Fruit fly (Drosophila melanogaster) whole organism, embryonic: ENCODE measurements around the gene CycA.
A peak's percentile ranks its signal among the peaks of the same experiment; 100 is the strongest.

Source experiments
- Abd-B ChIP-seq: fragments of 200-800 bp; sonication (Bioruptor generic); optimal IDR thresholded peaks from 2 replicates; lab custom pipeline; 2018; ENCODE audit warnings: missing biosample characterization, mild to moderate bottlenecking, missing genetic modification characterization, moderate library complexity
- CG10366 ChIP-seq: fragments of 200-800 bp; sonication (Bioruptor generic); IDR thresholded peaks from 2 replicates; pipeline ENCODE4 v1.3.6; 2022; ENCODE audit warnings: missing biosample characterization, missing genetic modification characterization
- CG11247 ChIP-seq: fragments of 200-800 bp; sonication (Bioruptor generic); IDR thresholded peaks from 2 replicates; pipeline ENCODE4 v1.3.6; 2022; ENCODE audit warnings: missing biosample characterization, missing genetic modification characterization
- CG12155 ChIP-seq: fragments of 200-800 bp; sonication (Bioruptor generic); optimal IDR thresholded peaks from 3 replicates; lab custom pipeline; 2016; ENCODE audit warnings: missing biosample characterization, missing genetic modification characterization
- CG14050 ChIP-seq: fragments of 200-800 bp; sonication (Bioruptor generic); IDR thresholded peaks from 3 replicates; pipeline ENCODE4 v1.3.6; 2022; ENCODE audit warnings: missing biosample characterization, missing genetic modification characterization
- CG18599 ChIP-seq: fragments of 200-800 bp; sonication (Bioruptor generic); optimal IDR thresholded peaks from 3 replicates; lab custom pipeline; 2017; ENCODE audit warnings: missing biosample characterization, missing genetic modification characterization, mild to moderate bottlenecking, moderate library complexity, missing genetic modification reagents
- CG2129 ChIP-seq: fragments of 200-800 bp; sonication (Bioruptor generic); IDR thresholded peaks from 2 replicates; pipeline ENCODE4 v1.3.6; 2022; ENCODE audit warnings: missing biosample characterization, missing genetic modification characterization; ENCODE audit not compliant: partially characterized antibody
- CG30403 ChIP-seq: fragments of 200-800 bp; sonication (Bioruptor generic); optimal IDR thresholded peaks from 3 replicates; lab custom pipeline; 2016; ENCODE audit warnings: missing biosample characterization, missing genetic modification characterization
- CG31224 ChIP-seq: fragments of 200-800 bp; sonication (Bioruptor generic); IDR thresholded peaks from 2 replicates; pipeline ENCODE4 v1.3.6; 2022; ENCODE audit warnings: missing biosample characterization, missing genetic modification characterization
- CG3281 ChIP-seq: fragments of 200-800 bp; sonication (Bioruptor generic); optimal IDR thresholded peaks from 3 replicates; lab custom pipeline; 2017; ENCODE audit warnings: missing biosample characterization, mild to moderate bottlenecking, missing genetic modification characterization
- CG34422 ChIP-seq: fragments of 200-800 bp; sonication (Bioruptor generic); IDR thresholded peaks from 3 replicates; pipeline ENCODE4 v1.3.6; 2022; ENCODE audit warnings: missing biosample characterization, missing genetic modification characterization
- CG3838 ChIP-seq: fragments of 200-800 bp; sonication (Bioruptor generic); optimal IDR thresholded peaks from 3 replicates; lab custom pipeline; 2016; ENCODE audit warnings: missing biosample characterization, missing genetic modification characterization
- CG3847 ChIP-seq: fragments of 200-800 bp; sonication (Bioruptor generic); IDR thresholded peaks from 2 replicates; pipeline ENCODE4 v1.3.6; 2022; ENCODE audit warnings: missing biosample characterization, missing genetic modification characterization
- CG8478 ChIP-seq: fragments of >200 bp; optimal IDR thresholded peaks from 2 replicates; lab custom pipeline; 2018
- Dfd ChIP-seq, 2 experiments: fragments of >200 bp; optimal IDR thresholded peaks; 2 replicates each; lab custom pipeline; 2017; ENCODE audit warnings: missing biosample characterization in 2 of 2, missing genetic modification characterization in 2 of 2
- Dll ChIP-seq: fragments of 200-800 bp; sonication (Bioruptor generic); IDR thresholded peaks from 4 replicates; pipeline ENCODE4 v1.3.6; 2022; ENCODE audit warnings: missing biosample characterization, missing genetic modification characterization; ENCODE audit not compliant: partially characterized antibody
- HLH3B ChIP-seq: fragments of 200-800 bp; sonication (Bioruptor generic); IDR thresholded peaks from 2 replicates; pipeline ENCODE4 v1.3.6; 2022; ENCODE audit warnings: missing biosample characterization, missing genetic modification characterization
- HmgD ChIP-seq: fragments of 200-800 bp; sonication (Bioruptor generic); optimal IDR thresholded peaks from 3 replicates; lab custom pipeline; 2016; ENCODE audit warnings: missing biosample characterization, missing genetic modification characterization
- Hr51 ChIP-seq, 2 experiments: fragments of 200-800 bp; sonication (Bioruptor generic); optimal IDR thresholded peaks; 2 replicates in 1 of 2; 3 replicates in 1 of 2; lab custom pipeline; 2016 to 2018; ENCODE audit warnings: missing biosample characterization in 2 of 2, missing genetic modification characterization in 2 of 2, mild to moderate bottlenecking in 1 of 2, moderate library complexity in 1 of 2
- Lhr ChIP-seq: fragments of 200-800 bp; sonication (Bioruptor generic); optimal IDR thresholded peaks from 3 replicates; lab custom pipeline; 2017; ENCODE audit warnings: mild to moderate bottlenecking, missing biosample characterization, missing genetic modification reagents, missing genetic modification characterization
- MESR4 ChIP-seq: fragments of 200-800 bp; sonication (Bioruptor generic); optimal IDR thresholded peaks from 2 replicates; lab custom pipeline; 2018; ENCODE audit warnings: missing biosample characterization, mild to moderate bottlenecking, missing genetic modification characterization, moderate library complexity
- Pdp1 ChIP-seq, 2 experiments: fragments of 200-800 bp; sonication (Bioruptor generic); optimal IDR thresholded peaks; 3 replicates each; lab custom pipeline; 2016; ENCODE audit warnings: missing biosample characterization in 2 of 2, missing genetic modification characterization in 2 of 2, mild to moderate bottlenecking in 1 of 2, moderate library complexity in 1 of 2
- Sox102F ChIP-seq: fragments of 200-800 bp; sonication (Bioruptor generic); optimal IDR thresholded peaks from 2 replicates; lab custom pipeline; 2018; ENCODE audit warnings: missing biosample characterization, mild to moderate bottlenecking, missing genetic modification characterization, moderate library complexity
- Ssrp ChIP-seq: fragments of 200-800 bp; sonication (Bioruptor generic); optimal IDR thresholded peaks from 2 replicates; lab custom pipeline; 2018; ENCODE audit warnings: missing biosample characterization, mild to moderate bottlenecking, missing genetic modification characterization, moderate library complexity
- Stat92E ChIP-seq, 3 experiments: fragments of >200 bp in 2 of 3; fragments of 200-800 bp in 1 of 3; sonication (Bioruptor generic) in 1 of 3; optimal IDR thresholded peaks; 2 replicates each; lab custom pipeline; 2017 to 2019; ENCODE audit warnings: missing biosample characterization in 3 of 3, missing genetic modification characterization in 3 of 3, mild to moderate bottlenecking in 1 of 3, moderate library complexity in 1 of 3
- Tbp ChIP-seq: fragments of >200 bp; optimal IDR thresholded peaks from 2 replicates; lab custom pipeline; 2018; ENCODE audit warnings: missing biosample characterization, missing genetic modification characterization
- Xrp1 ChIP-seq: fragments of 200-800 bp; sonication (Bioruptor generic); IDR thresholded peaks from 2 replicates; pipeline ENCODE4 v1.3.6; 2022; ENCODE audit warnings: missing biosample characterization, missing genetic modification characterization
- bowl ChIP-seq: fragments of 200-800 bp; sonication (Bioruptor generic); IDR thresholded peaks from 2 replicates; pipeline ENCODE4 v1.3.6; 2022; ENCODE audit warnings: missing biosample characterization, missing genetic modification characterization
- bsh ChIP-seq, 2 experiments: fragments of 200-800 bp; sonication (Bioruptor generic); optimal IDR thresholded peaks; 2 replicates each; lab custom pipeline; 2017 to 2018; ENCODE audit warnings: mild to moderate bottlenecking in 2 of 2, missing biosample characterization in 2 of 2, missing genetic modification characterization in 2 of 2, moderate library complexity in 1 of 2
- caup ChIP-seq: fragments of 200-800 bp; sonication (Bioruptor generic); optimal IDR thresholded peaks from 3 replicates; lab custom pipeline; 2017; ENCODE audit warnings: missing biosample characterization, mild to moderate bottlenecking, missing genetic modification characterization, moderate library complexity; ENCODE audit not compliant: severe bottlenecking
- croc ChIP-seq: fragments of 200-800 bp; sonication (Bioruptor generic); conservative IDR thresholded peaks from 3 replicates; pipeline ENCODE4 v1.3.6; 2022; ENCODE audit warnings: missing biosample characterization, missing genetic modification characterization
- cwo ChIP-seq: fragments of 200-800 bp; sonication (Bioruptor generic); optimal IDR thresholded peaks from 3 replicates; lab custom pipeline; 2017; ENCODE audit warnings: missing biosample characterization, missing genetic modification characterization, mild to moderate bottlenecking, moderate library complexity, missing genetic modification reagents
- dmrt11E ChIP-seq: fragments of 200-800 bp; sonication (Bioruptor generic); optimal IDR thresholded peaks from 3 replicates; lab custom pipeline; 2018; ENCODE audit warnings: missing biosample characterization, mild to moderate bottlenecking, missing genetic modification characterization, moderate library complexity
- ewg ChIP-seq: fragments of 200-800 bp; sonication (Bioruptor generic); optimal IDR thresholded peaks from 3 replicates; lab custom pipeline; 2017; ENCODE audit warnings: mild to moderate bottlenecking, missing biosample characterization, missing genetic modification reagents, missing genetic modification characterization
- fd102C ChIP-seq: fragments of 200-800 bp; sonication (Bioruptor generic); optimal IDR thresholded peaks from 2 replicates; lab custom pipeline; 2018; ENCODE audit warnings: missing biosample characterization, mild to moderate bottlenecking, missing genetic modification characterization, moderate library complexity
- fd64A ChIP-seq: fragments of 200-800 bp; sonication (Bioruptor generic); optimal IDR thresholded peaks from 3 replicates; lab custom pipeline; 2018; ENCODE audit warnings: missing biosample characterization, mild to moderate bottlenecking, missing genetic modification characterization
- gem ChIP-seq: fragments of 200-800 bp; sonication (Bioruptor generic); optimal IDR thresholded peaks from 2 replicates; lab custom pipeline; 2019; ENCODE audit warnings: missing biosample characterization, mild to moderate bottlenecking, missing genetic modification characterization, moderate library complexity
- ind ChIP-seq: fragments of 200-800 bp; sonication (Bioruptor generic); optimal IDR thresholded peaks from 3 replicates; lab custom pipeline; 2016; ENCODE audit warnings: missing biosample characterization, missing genetic modification characterization
- jumu ChIP-seq: fragments of 200-800 bp; sonication (Bioruptor generic); optimal IDR thresholded peaks from 3 replicates; lab custom pipeline; 2016; ENCODE audit warnings: missing biosample characterization, missing genetic modification characterization
- klu ChIP-seq: fragments of 200-800 bp; sonication (Bioruptor generic); IDR thresholded peaks from 2 replicates; pipeline ENCODE4 v1.3.6; 2022; ENCODE audit warnings: missing biosample characterization, missing genetic modification characterization
- nom ChIP-seq: fragments of 200-800 bp; sonication (Bioruptor generic); optimal IDR thresholded peaks from 2 replicates; lab custom pipeline; 2017; ENCODE audit warnings: missing biosample characterization, missing genetic modification characterization, mild to moderate bottlenecking, moderate library complexity, missing genetic modification reagents
- row ChIP-seq: fragments of 200-800 bp; sonication (Bioruptor generic); IDR thresholded peaks from 3 replicates; pipeline ENCODE4 v1.3.6; 2022; ENCODE audit warnings: missing biosample characterization, missing genetic modification characterization
- sd ChIP-seq: fragments of 200-800 bp; sonication (Bioruptor generic); optimal IDR thresholded peaks from 3 replicates; lab custom pipeline; 2018; ENCODE audit warnings: missing biosample characterization, mild to moderate bottlenecking, missing genetic modification characterization, moderate library complexity
- seq ChIP-seq: fragments of 200-800 bp; sonication (Bioruptor generic); IDR thresholded peaks from 2 replicates; pipeline ENCODE4 v1.3.6; 2022; ENCODE audit warnings: missing biosample characterization, missing genetic modification characterization
- sr ChIP-seq: fragments of 200-800 bp; sonication (Bioruptor generic); IDR thresholded peaks from 3 replicates; pipeline ENCODE4 v1.3.6; 2022; ENCODE audit warnings: missing biosample characterization, missing genetic modification characterization
- stc ChIP-seq: fragments of 200-800 bp; sonication (Bioruptor generic); IDR thresholded peaks from 2 replicates; pipeline ENCODE4 v1.3.6; 2022; ENCODE audit warnings: missing biosample characterization, missing genetic modification characterization
- tin ChIP-seq: fragments of 200-800 bp; sonication (Bioruptor generic); optimal IDR thresholded peaks from 3 replicates; lab custom pipeline; 2016; ENCODE audit warnings: missing biosample characterization, missing genetic modification characterization

The CycA gene

dm6 chr3L:11822446-11823334, 10.7 kb downstream of the CycA start, which contains the start of gene RpL10Ab (continued):
- TF ChIP-seq sr (GFP tag; lab: Robert Waterston, UW) (peak; percentile 84), tin (GFP tag; lab: Kevin White, UChicago) (peak; percentile 26), fd64A (peak; percentile 38), Dfd (GFP tag; optimal IDR thresholded peaks at IDR 0.05; lab: Kevin White, UChicago) (no peak), gem (tag; lab: Kevin White, UChicago) (peak; percentile 87), nom (peak; percentile 40), bowl (GFP tag; lab: Robert Waterston, UW) (no peak), stc (GFP tag; lab: Robert Waterston, UW) (no peak; the same call in 1 of the 2 replicates), Dll (GFP tag; lab: Robert Waterston, UW) (peak; percentile 67; the same call in 3 of the 4 replicates), dmrt11E (tag; lab: Kevin White, UChicago) (peak; percentile 25), CG30403 (GFP tag; lab: Kevin White, UChicago) (peak; percentile 83), Pdp1 (GFP tag; optimal IDR thresholded peaks at IDR 0.05; lab: Kevin White, UChicago) (peak; percentile 33 to 72), Tbp (GFP tag; lab: Kevin White, UChicago) (no peak), MESR4 (GFP tag; lab: Kevin White, UChicago) (peak; percentile 99), Ssrp (tag; lab: Kevin White, UChicago) (peak; percentile 35), ind (GFP tag; lab: Kevin White, UChicago) (peak; percentile 71), bsh (GFP tag; optimal IDR thresholded peaks at IDR 0.05; lab: Kevin White, UChicago) (peak; percentile 19 to 24), CG8478 (lab: Kevin White, UChicago) (no peak), row (GFP tag; lab: Robert Waterston, UW) (peak; percentile 84), CG3281 (GFP tag; lab: Kevin White, UChicago) (peak; percentile 61), Sox102F (GFP tag; lab: Kevin White, UChicago) (no peak), ewg (peak; percentile 3), CG18599 (GFP tag; lab: Kevin White, UChicago) (peak; percentile 68), CG12155 (peak; percentile 17), HmgD (GFP tag; lab: Kevin White, UChicago) (no peak), fd102C (GFP tag; lab: Kevin White, UChicago) (no peak), caup (GFP tag; lab: Kevin White, UChicago) (peak; percentile 72), CG3847 (GFP tag; lab: Robert Waterston, UW) (peak; percentile 45), Xrp1 (peak; percentile 30; the same call in 1 of the 2 replicates), jumu (GFP tag; lab: Kevin White, UChicago) (no peak), Abd-B (GFP tag; lab: Kevin White, UChicago) (peak; percentile 55), croc (GFP tag; lab: Robert Waterston, UW) (peak; percentile 53; the same call in 2 of the 3 replicates), cwo (no peak), CG10366 (GFP tag; lab: Robert Waterston, UW) (peak; percentile 56), sd (tag; lab: Kevin White, UChicago) (no peak), seq (no peak), CG31224 (GFP tag; lab: Robert Waterston, UW) (peak; percentile 18; the same call in 1 of the 2 replicates), CG11247 (GFP tag; lab: Robert Waterston, UW) (peak; percentile 64), klu (GFP tag; lab: Robert Waterston, UW) (peak; percentile 61; the same call in 1 of the 2 replicates), CG34422 (GFP tag; lab: Robert Waterston, UW) (peak; percentile 69; the same call in 2 of the 3 replicates), CG2129 (peak; percentile 66), CG14050 (no peak), HLH3B (GFP tag; lab: Robert Waterston, UW) (peak; percentile 56), Lhr (no peak), Stat92E (GFP tag; optimal IDR thresholded peaks at IDR 0.05; lab: Kevin White, UChicago) (no peak), CG3838 (GFP tag; lab: Kevin White, UChicago) (no peak), Hr51 (GFP tag; optimal IDR thresholded peaks at IDR 0.05; lab: Kevin White, UChicago) (peak; percentile 4 to 38)
